Worm (Caenorhabditis elegans) whole organism, mixed stage, embryonic: ENCODE measurements around the gene srt-11.

Experiments
- elt-1 ChIP-seq: sonication (generic microtip); optimal IDR thresholded peaks from 2 replicates; lab custom pipeline; 2017; ENCODE audit warnings: missing genetic modification characterization, mild to moderate bottlenecking, missing compliant biosample characterization, antibody characterized with exemption, moderate library complexity, borderline replicate concordance; ENCODE audit not compliant: insufficient read depth
- ham-2 ChIP-seq: fragments of 200-800 bp; sonication (Bioruptor generic); optimal IDR thresholded peaks from 2 replicates; lab custom pipeline; 2018; ENCODE audit warnings: mild to moderate bottlenecking, missing genetic modification characterization, missing compliant biosample characterization
- lsy-2 ChIP-seq: fragments of 150-350 bp; optimal IDR thresholded peaks from 2 replicates; lab custom pipeline; 2014; ENCODE audit warnings: missing biosample characterization, missing genetic modification characterization
- mep-1 ChIP-seq: fragments of 150-350 bp; optimal IDR thresholded peaks from 2 replicates; lab custom pipeline; 2017; ENCODE audit warnings: missing biosample characterization, missing genetic modification reagents, missing genetic modification characterization, inconsistent platforms
- mls-2 ChIP-seq: sonication (generic microtip); optimal IDR thresholded peaks from 2 replicates; lab custom pipeline; 2016; ENCODE audit warnings: mild to moderate bottlenecking, missing genetic modification characterization, moderate library complexity, missing compliant biosample characterization
- nhr-76 ChIP-seq: sonication (generic microtip); optimal IDR thresholded peaks from 2 replicates; lab custom pipeline; 2017; ENCODE audit warnings: missing biosample characterization, missing genetic modification characterization
- pha-4 ChIP-seq: fragments of 150-350 bp; optimal IDR thresholded peaks from 2 replicates; lab custom pipeline; 2018; ENCODE audit warnings: missing biosample characterization, missing genetic modification reagents, missing genetic modification characterization
- tbx-8 ChIP-seq: fragments of 200-800 bp; sonication (Bioruptor generic); optimal IDR thresholded peaks from 2 replicates; lab custom pipeline; 2018; ENCODE audit warnings: mild to moderate bottlenecking, missing genetic modification characterization, moderate library complexity, missing compliant biosample characterization
- unc-39 ChIP-seq: fragments of 150-350 bp; optimal IDR thresholded peaks from 2 replicates; lab custom pipeline; 2014; ENCODE audit warnings: missing biosample characterization, missing genetic modification characterization
- unc-62 ChIP-seq: fragments of 150-350 bp; optimal IDR thresholded peaks from 2 replicates; lab custom pipeline; 2014; ENCODE audit warnings: missing biosample characterization, missing genetic modification reagents, missing genetic modification characterization
- ztf-11 ChIP-seq: fragments of 150-350 bp; optimal IDR thresholded peaks from 2 replicates; lab custom pipeline; 2014; ENCODE audit warnings: missing biosample characterization, missing genetic modification characterization

ce11 chrII:14810609-14811008 is 4.8 kb downstream of the srt-11 start:
- no peak for TF ChIP-seq ham-2
- no peak for TF ChIP-seq ztf-11 (tag; lab: Kevin White, UChicago)
- TF ChIP-seq nhr-76 (tag; lab: Kevin White, UChicago) = no peak
- no peak for TF ChIP-seq mep-1 (tag; lab: Kevin White, UChicago)
- TF ChIP-seq mls-2 = no peak
- TF ChIP-seq unc-39 (tag; lab: Kevin White, UChicago) = no peak
- TF ChIP-seq tbx-8 (GFP tag; lab: Kevin White, UChicago) = no peak
- no peak for TF ChIP-seq unc-62 (GFP tag; lab: Kevin White, UChicago)
- TF ChIP-seq pha-4 (tag; lab: Kevin White, UChicago) = peak; percentile 3
- no peak for TF ChIP-seq lsy-2 (tag; lab: Kevin White, UChicago)
- no peak for TF ChIP-seq elt-1 (tag; lab: Kevin White, UChicago)
